Fruit fly (Drosophila melanogaster) S2 (cell line): ENCODE data around the gene CG17344.

Experiments
- CG8478 ChIP-seq: fragments of >200 bp; optimal IDR thresholded peaks from 2 replicates; lab custom pipeline; 2018
- CTCF ChIP-seq, 2 experiments: fragments of >200 bp; optimal IDR thresholded peaks; 2 replicates each; lab custom pipeline; 2018

dm6 chr2L:19134814-19135523, 33.1 kb downstream of the CG17344 start, which contains the start of gene Polr1D:
- TF ChIP-seq CTCF (optimal IDR thresholded peaks at IDR 0.05; lab: Kevin White, UChicago) (no peak), CG8478 (lab: Kevin White, UChicago) (no peak)
